Fruit fly (Drosophila melanogaster) whole organism, prepupa: ENCODE data around the gene P5cr.

Source experiments
- CG10669 ChIP-seq: fragments of 200-800 bp; sonication (Bioruptor generic); optimal IDR thresholded peaks from 3 replicates; lab custom pipeline; 2018; ENCODE audit warnings: missing biosample characterization, mild to moderate bottlenecking, missing genetic modification characterization, moderate library complexity
- CG11294 ChIP-seq: fragments of 200-800 bp; sonication (Bioruptor generic); IDR thresholded peaks from 2 replicates; pipeline ENCODE4 v1.3.6; 2022; ENCODE audit warnings: missing biosample characterization, missing genetic modification characterization
- CG11762 ChIP-seq: fragments of 200-800 bp; sonication (Bioruptor generic); optimal IDR thresholded peaks from 3 replicates; lab custom pipeline; 2016; ENCODE audit warnings: missing biosample characterization, missing genetic modification characterization; ENCODE audit not compliant: insufficient read depth
- CG11902 ChIP-seq: fragments of 200-800 bp; sonication (Bioruptor generic); optimal IDR thresholded peaks from 3 replicates; lab custom pipeline; 2016; ENCODE audit warnings: missing biosample characterization, missing genetic modification characterization
- CG15336 ChIP-seq: fragments of 200-800 bp; sonication (Bioruptor generic); IDR thresholded peaks from 2 replicates; pipeline ENCODE4 v1.3.6; 2022; ENCODE audit warnings: missing biosample characterization, missing genetic modification characterization
- CG3032 ChIP-seq: fragments of 200-800 bp; optimal IDR thresholded peaks from 2 replicates; lab custom pipeline; 2019; ENCODE audit warnings: missing biosample characterization, mild to moderate bottlenecking, missing genetic modification characterization, moderate library complexity
- CG31627 ChIP-seq: fragments of 200-800 bp; sonication (Bioruptor generic); optimal IDR thresholded peaks from 3 replicates; lab custom pipeline; 2016; ENCODE audit warnings: missing biosample characterization, missing genetic modification characterization
- CG32006 ChIP-seq: fragments of 200-800 bp; sonication (Bioruptor generic); optimal IDR thresholded peaks from 3 replicates; lab custom pipeline; 2017; ENCODE audit warnings: missing biosample characterization, mild to moderate bottlenecking, missing genetic modification characterization
- CG34406 ChIP-seq: fragments of 200-800 bp; sonication (Bioruptor generic); optimal IDR thresholded peaks from 3 replicates; lab custom pipeline; 2016; ENCODE audit warnings: missing biosample characterization, missing genetic modification characterization
- CG3919 ChIP-seq: fragments of 200-800 bp; sonication (Bioruptor generic); optimal IDR thresholded peaks from 3 replicates; lab custom pipeline; 2016; ENCODE audit warnings: missing biosample characterization, missing genetic modification characterization
- CG4318 ChIP-seq: fragments of 200-800 bp; sonication (Bioruptor generic); optimal IDR thresholded peaks from 3 replicates; lab custom pipeline; 2017; ENCODE audit warnings: missing biosample characterization, mild to moderate bottlenecking, missing genetic modification characterization
- CG6163 ChIP-seq: fragments of 200-800 bp; sonication (Bioruptor generic); IDR thresholded peaks from 3 replicates; pipeline ENCODE4 v1.3.6; 2022; ENCODE audit warnings: missing biosample characterization, missing genetic modification characterization
- CG6276 ChIP-seq: fragments of 200-800 bp; sonication (Bioruptor generic); optimal IDR thresholded peaks from 2 replicates; lab custom pipeline; 2017; ENCODE audit warnings: missing biosample characterization, mild to moderate bottlenecking, missing genetic modification characterization
- CG6792 ChIP-seq: fragments of 200-800 bp; sonication (Bioruptor generic); optimal IDR thresholded peaks from 3 replicates; lab custom pipeline; 2016; ENCODE audit warnings: missing biosample characterization, missing genetic modification characterization
- CG6808 ChIP-seq: fragments of 200-800 bp; sonication (Bioruptor generic); optimal IDR thresholded peaks from 3 replicates; lab custom pipeline; 2017; ENCODE audit warnings: missing biosample characterization, missing genetic modification characterization, mild to moderate bottlenecking, moderate library complexity, missing genetic modification reagents
- CG6854 ChIP-seq: fragments of 200-800 bp; sonication (Bioruptor generic); optimal IDR thresholded peaks from 2 replicates; lab custom pipeline; 2017; ENCODE audit warnings: missing biosample characterization, mild to moderate bottlenecking, missing genetic modification characterization
- CG7368 ChIP-seq: fragments of 200-800 bp; sonication (Bioruptor generic); optimal IDR thresholded peaks from 3 replicates; lab custom pipeline; 2016; ENCODE audit warnings: missing biosample characterization, missing genetic modification characterization
- CG8119 ChIP-seq: fragments of 200-800 bp; sonication (Bioruptor generic); IDR thresholded peaks from 3 replicates; pipeline ENCODE4 v1.3.6; 2022; ENCODE audit warnings: missing biosample characterization, missing genetic modification characterization
- CG8319 ChIP-seq: fragments of 200-800 bp; sonication (Bioruptor generic); optimal IDR thresholded peaks from 3 replicates; lab custom pipeline; 2016; ENCODE audit warnings: missing biosample characterization, missing genetic modification characterization
- CG9139 ChIP-seq: fragments of 200-800 bp; sonication (Bioruptor generic); optimal IDR thresholded peaks from 3 replicates; lab custom pipeline; 2017; ENCODE audit warnings: missing biosample characterization, mild to moderate bottlenecking, missing genetic modification characterization
- Eip75B ChIP-seq: fragments of 200-800 bp; sonication (Bioruptor generic); optimal IDR thresholded peaks from 3 replicates; lab custom pipeline; 2016; ENCODE audit warnings: missing biosample characterization, missing genetic modification characterization
- Eip78C ChIP-seq: fragments of 200-800 bp; sonication (Bioruptor generic); peaks from one replicate; lab custom pipeline; 2016; ENCODE audit warnings: missing biosample characterization, missing genetic modification characterization
- Hr38 ChIP-seq: sonication (Bioruptor generic); optimal IDR thresholded peaks from 2 replicates; lab custom pipeline; 2016; ENCODE audit warnings: missing biosample characterization, missing genetic modification characterization
- Hr39 ChIP-seq: fragments of 200-800 bp; sonication (Bioruptor generic); optimal IDR thresholded peaks from 2 replicates; lab custom pipeline; 2016; ENCODE audit warnings: missing biosample characterization, missing genetic modification characterization
- Hr4 ChIP-seq: fragments of 200-800 bp; sonication (Bioruptor generic); optimal IDR thresholded peaks from 3 replicates; lab custom pipeline; 2016; ENCODE audit warnings: missing biosample characterization, missing genetic modification characterization
- Lpt ChIP-seq: fragments of 200-800 bp; sonication (Bioruptor generic); optimal IDR thresholded peaks from 3 replicates; lab custom pipeline; 2016; ENCODE audit warnings: missing biosample characterization, missing genetic modification characterization
- Met ChIP-seq: fragments of 200-800 bp; sonication (Bioruptor generic); optimal IDR thresholded peaks from 3 replicates; lab custom pipeline; 2016; ENCODE audit warnings: missing biosample characterization, missing genetic modification characterization
- OdsH ChIP-seq: fragments of 200-800 bp; sonication (Bioruptor generic); optimal IDR thresholded peaks from 3 replicates; lab custom pipeline; 2016; ENCODE audit warnings: missing biosample characterization, missing genetic modification characterization
- Smox ChIP-seq: fragments of 200-800 bp; sonication (Bioruptor generic); optimal IDR thresholded peaks from 3 replicates; lab custom pipeline; 2016; ENCODE audit warnings: missing biosample characterization, missing genetic modification characterization
- Sox102F ChIP-seq: fragments of 200-800 bp; sonication (Bioruptor generic); optimal IDR thresholded peaks from 2 replicates; lab custom pipeline; 2016; ENCODE audit warnings: missing biosample characterization, mild to moderate bottlenecking, missing genetic modification characterization
- Sox14 ChIP-seq: fragments of 200-800 bp; sonication (Bioruptor generic); optimal IDR thresholded peaks from 3 replicates; lab custom pipeline; 2016; ENCODE audit warnings: missing biosample characterization, missing genetic modification characterization
- achi ChIP-seq: fragments of 200-800 bp; sonication (Bioruptor generic); optimal IDR thresholded peaks from 3 replicates; lab custom pipeline; 2016; ENCODE audit warnings: missing biosample characterization, missing genetic modification characterization
- cyc ChIP-seq: fragments of 200-800 bp; sonication (Bioruptor generic); optimal IDR thresholded peaks from 3 replicates; lab custom pipeline; 2016; ENCODE audit warnings: missing biosample characterization, missing genetic modification characterization
- dac ChIP-seq: fragments of 200-800 bp; sonication (Bioruptor generic); optimal IDR thresholded peaks from 2 replicates; lab custom pipeline; 2017; ENCODE audit warnings: missing biosample characterization, mild to moderate bottlenecking, missing genetic modification characterization
- eg ChIP-seq: fragments of 200-800 bp; sonication (Bioruptor generic); IDR thresholded peaks from 3 replicates; pipeline ENCODE4 v1.3.6; 2022; ENCODE audit warnings: missing biosample characterization, missing genetic modification characterization
- esn ChIP-seq: fragments of 200-800 bp; sonication (Bioruptor generic); optimal IDR thresholded peaks from 2 replicates; lab custom pipeline; 2016; ENCODE audit warnings: missing biosample characterization, mild to moderate bottlenecking, missing genetic modification characterization, moderate library complexity
- fd59A ChIP-seq: fragments of 200-800 bp; sonication (Bioruptor generic); optimal IDR thresholded peaks from 2 replicates; lab custom pipeline; 2017; ENCODE audit warnings: missing biosample characterization, mild to moderate bottlenecking, missing genetic modification characterization, missing genetic modification reagents
- fd85E ChIP-seq: fragments of 200-800 bp; sonication (Bioruptor generic); optimal IDR thresholded peaks from 3 replicates; lab custom pipeline; 2016; ENCODE audit warnings: missing biosample characterization, missing genetic modification characterization
- fkh ChIP-seq: fragments of 200-800 bp; sonication (Bioruptor generic); optimal IDR thresholded peaks from 3 replicates; lab custom pipeline; 2017; ENCODE audit warnings: missing biosample characterization, mild to moderate bottlenecking, missing genetic modification characterization, moderate library complexity
- lz ChIP-seq: fragments of 200-800 bp; sonication (Bioruptor generic); optimal IDR thresholded peaks from 3 replicates; lab custom pipeline; 2016; ENCODE audit warnings: missing biosample characterization, missing genetic modification characterization
- net ChIP-seq: fragments of 200-800 bp; sonication (Bioruptor generic); optimal IDR thresholded peaks from 3 replicates; lab custom pipeline; 2016; ENCODE audit warnings: missing biosample characterization, missing genetic modification characterization
- pdm3 ChIP-seq: fragments of 200-800 bp; sonication (Bioruptor generic); optimal IDR thresholded peaks from 3 replicates; lab custom pipeline; 2016; ENCODE audit warnings: missing biosample characterization, missing genetic modification characterization
- salr ChIP-seq, 2 experiments: fragments of 200-800 bp; sonication (Bioruptor generic); optimal IDR thresholded peaks; 3 replicates each; lab custom pipeline; 2016 to 2018; ENCODE audit warnings: missing biosample characterization in 2 of 2, missing genetic modification characterization in 2 of 2, mild to moderate bottlenecking in 1 of 2
- spab ChIP-seq: fragments of 200-800 bp; sonication (Bioruptor generic); optimal IDR thresholded peaks from 2 replicates; lab custom pipeline; 2017; ENCODE audit warnings: missing biosample characterization, mild to moderate bottlenecking, missing genetic modification characterization, missing genetic modification reagents
- ss ChIP-seq, 2 experiments: fragments of 200-800 bp; sonication (Bioruptor generic); optimal IDR thresholded peaks; 2 replicates in 1 of 2; 3 replicates in 1 of 2; lab custom pipeline; 2017 to 2018; ENCODE audit warnings: mild to moderate bottlenecking in 2 of 2, missing biosample characterization in 2 of 2, missing genetic modification characterization in 2 of 2, moderate library complexity in 1 of 2

P5cr gene

DNA sequence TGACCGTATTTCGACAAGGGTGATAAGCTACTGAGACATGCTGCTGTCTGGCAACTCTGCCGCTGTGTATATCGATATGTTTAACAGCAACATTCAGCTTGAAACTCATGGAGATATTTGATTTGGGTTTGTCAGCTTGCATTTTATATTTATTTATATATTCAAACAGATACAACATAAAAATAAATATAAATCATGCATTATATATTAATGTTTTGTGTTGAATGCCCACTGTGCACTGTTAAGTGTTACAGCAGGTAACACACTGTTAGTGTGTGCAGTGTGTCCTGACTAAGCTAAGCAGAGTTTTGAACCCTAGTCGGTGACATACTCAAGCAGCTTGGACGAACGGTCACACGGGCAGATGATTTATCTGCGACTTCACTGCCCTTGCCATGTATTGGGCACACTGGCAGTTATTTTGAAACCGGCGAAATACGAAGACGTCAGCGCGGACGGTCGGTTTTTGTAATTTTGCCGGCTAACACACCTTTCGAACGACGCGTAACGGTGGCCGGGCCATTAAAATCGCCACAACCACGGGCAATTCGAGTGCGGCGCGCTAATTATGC lies 45.0 kb upstream of the P5cr start, which contains the start of the genes snRNP-U1-C and gukh (continued):
- peak; percentile 63 for TF ChIP-seq Sox14
- TF ChIP-seq Sox102F (GFP tag; lab: Kevin White, UChicago): peak; percentile 78
- TF ChIP-seq CG7368 (GFP tag; lab: Kevin White, UChicago): peak; percentile 49
- TF ChIP-seq pdm3 (GFP tag; lab: Kevin White, UChicago): peak; percentile 72
- peak; percentile 90 for TF ChIP-seq eg (GFP tag; lab: Robert Waterston, UW)
- peak; percentile 38 to 58 for TF ChIP-seq salr (GFP tag; optimal IDR thresholded peaks at IDR 0.05; lab: Kevin White, UChicago)
- peak; percentile 84 for TF ChIP-seq OdsH (GFP tag; lab: Kevin White, UChicago)
- TF ChIP-seq CG6808: no peak
- TF ChIP-seq CG11294 (GFP tag; lab: Robert Waterston, UW): peak; percentile 61; the same call in 1 of the 2 replicates
- TF ChIP-seq CG32006: peak; percentile 74
- TF ChIP-seq CG15336 (GFP tag; lab: Robert Waterston, UW): peak; percentile 84
- TF ChIP-seq CG11902 (GFP tag; lab: Kevin White, UChicago): peak; percentile 10
- peak; percentile 90 for TF ChIP-seq fkh (GFP tag; lab: Kevin White, UChicago)
- peak; percentile 55 for TF ChIP-seq CG11762
- TF ChIP-seq CG8119 (GFP tag; lab: Robert Waterston, UW): peak; percentile 76
- TF ChIP-seq Hr38: no peak
- peak; percentile 36 for TF ChIP-seq CG4318 (GFP tag; lab: Kevin White, UChicago)
- TF ChIP-seq CG9139 (GFP tag; lab: Kevin White, UChicago): no peak
- peak; percentile 59 for TF ChIP-seq CG6792 (GFP tag; lab: Kevin White, UChicago)
- no peak for TF ChIP-seq spab (GFP tag; lab: Kevin White, UChicago)
- TF ChIP-seq Eip78C (GFP tag; lab: Kevin White, UChicago): peak; percentile 79
- TF ChIP-seq cyc (GFP tag; lab: Kevin White, UChicago): peak; percentile 44
- TF ChIP-seq CG6854: no peak
- peak; percentile 66 for TF ChIP-seq CG31627 (GFP tag; lab: Kevin White, UChicago)
- TF ChIP-seq ss (GFP tag; optimal IDR thresholded peaks at IDR 0.05; lab: Kevin White, UChicago): peak in 1 of 2 experiments; percentile 56

DNA sequence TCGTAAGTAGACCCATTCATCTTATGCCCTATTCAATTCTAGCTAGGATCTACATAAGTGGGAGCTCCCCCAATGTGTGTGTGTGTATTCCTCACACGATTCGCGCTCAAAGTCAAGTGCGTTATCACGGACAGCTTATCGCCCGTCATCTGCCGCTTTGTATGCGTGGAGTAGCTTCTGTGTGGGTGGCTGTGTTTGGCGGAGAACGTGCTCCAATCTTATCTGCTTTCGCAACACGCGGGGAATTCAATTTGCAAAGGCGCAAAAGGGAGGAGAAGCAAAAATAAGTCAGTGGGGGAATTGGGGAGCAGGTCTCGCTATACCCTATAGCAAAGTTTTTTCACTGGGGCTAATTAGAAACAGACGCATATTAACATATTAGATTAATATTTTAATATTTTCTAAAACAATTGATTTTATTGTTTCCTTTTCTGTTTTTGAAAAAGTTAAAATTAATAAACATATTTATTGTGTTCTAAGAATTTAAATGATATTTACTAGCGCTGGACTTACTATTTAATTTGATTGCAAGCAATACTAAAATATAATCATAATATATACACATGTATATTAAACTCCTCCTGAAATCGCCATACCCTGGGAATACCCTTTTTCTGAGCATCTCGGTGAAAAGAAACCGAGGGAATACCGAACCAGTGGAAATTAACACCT lies 43.5 kb upstream of the P5cr start:
- TF ChIP-seq CG8319: peak; percentile 79
- TF ChIP-seq CG34406: peak; percentile 90
- peak; percentile 48 for TF ChIP-seq CG6854
- peak; percentile 74 for TF ChIP-seq fd59A (GFP tag; lab: Kevin White, UChicago)
- TF ChIP-seq esn (GFP tag; lab: Kevin White, UChicago): peak; percentile 93
- TF ChIP-seq CG11294 (GFP tag; lab: Robert Waterston, UW): peak; percentile 16; the same call in 1 of the 2 replicates
- TF ChIP-seq Eip75B (GFP tag; lab: Kevin White, UChicago): peak; percentile 58
- TF ChIP-seq CG10669 (GFP tag; lab: Kevin White, UChicago): peak; percentile 73
- peak; percentile 79 for TF ChIP-seq Hr39 (GFP tag; lab: Kevin White, UChicago)
- TF ChIP-seq CG8119 (GFP tag; lab: Robert Waterston, UW): peak; percentile 78
- peak in 1 of 2 experiments; percentile 47 for TF ChIP-seq ss (GFP tag; optimal IDR thresholded peaks at IDR 0.05; lab: Kevin White, UChicago)
- peak; percentile 71 for TF ChIP-seq Sox14
- 0 out of 3 replicates have a peak, but pooled peaks have one; percentile 37 for TF ChIP-seq eg (GFP tag; lab: Robert Waterston, UW)
- peak; percentile 82 for TF ChIP-seq pdm3 (GFP tag; lab: Kevin White, UChicago)
- TF ChIP-seq net: peak; percentile 79
- peak; percentile 71 for TF ChIP-seq Hr4 (GFP tag; lab: Kevin White, UChicago)
- TF ChIP-seq CG6276 (GFP tag; lab: Kevin White, UChicago): peak; percentile 44
- peak; percentile 85 for TF ChIP-seq OdsH (GFP tag; lab: Kevin White, UChicago)
- TF ChIP-seq dac (GFP tag; lab: Kevin White, UChicago): no peak
- peak; percentile 74 for TF ChIP-seq CG6808
- TF ChIP-seq Met (GFP tag; lab: Kevin White, UChicago): peak; percentile 88
- peak; percentile 87 for TF ChIP-seq CG3919 (GFP tag; lab: Kevin White, UChicago)
- TF ChIP-seq lz (GFP tag; lab: Kevin White, UChicago): peak; percentile 79
- peak; percentile 86 for TF ChIP-seq CG32006
- peak; percentile 76 for TF ChIP-seq CG7368 (GFP tag; lab: Kevin White, UChicago)
- TF ChIP-seq Eip78C (GFP tag; lab: Kevin White, UChicago): peak; percentile 93
- TF ChIP-seq CG11902 (GFP tag; lab: Kevin White, UChicago): peak; percentile 79
- peak; percentile 72 for TF ChIP-seq CG3032 (tag; lab: Kevin White, UChicago)
- peak; percentile 69 for TF ChIP-seq Lpt (GFP tag; lab: Kevin White, UChicago)
- peak; percentile 84 for TF ChIP-seq CG31627 (GFP tag; lab: Kevin White, UChicago)
- peak; percentile 58; the same call in 1 of the 3 replicates for TF ChIP-seq CG6163 (GFP tag; lab: Robert Waterston, UW)
- TF ChIP-seq fd85E (GFP tag; lab: Kevin White, UChicago): peak; percentile 29
- TF ChIP-seq fkh (GFP tag; lab: Kevin White, UChicago): peak; percentile 18
- TF ChIP-seq achi (GFP tag; lab: Kevin White, UChicago): peak; percentile 83
- peak; percentile 89 for TF ChIP-seq Smox (GFP tag; lab: Kevin White, UChicago)
